Fruit fly (Drosophila melanogaster): ENCODE results near the gene CG7560.

The CG7560 gene

dm6 chr3L:11398484-11399088, 26.4 kb upstream of the CG7560 start (continued):
- TF ChIP-seq ci (GFP tag; IDR thresholded peaks at IDR 0.05), result 0 out of 3 replicates have a peak, but pooled peaks have one; percentile 53
- peak; percentile 79 for TF ChIP-seq CG11504 (tag; optimal IDR thresholded peaks at IDR 0.05)
- peak; percentile 43 for TF ChIP-seq CG10209 (GFP tag; optimal IDR thresholded peaks at IDR 0.05)
- TF ChIP-seq Sry-β (GFP tag; optimal IDR thresholded peaks at IDR 0.05), result no peak
- peak; percentile 77 for TF ChIP-seq CG8924 (tag; optimal IDR thresholded peaks at IDR 0.05)
- TF ChIP-seq CG18262 (tag; optimal IDR thresholded peaks at IDR 0.05), result peak; percentile 86
- no peak for TF ChIP-seq CrebB (tag; optimal IDR thresholded peaks at IDR 0.05)
- TF ChIP-seq twi (tag; optimal IDR thresholded peaks at IDR 0.05), result no peak
- TF ChIP-seq Mrtf (GFP tag; IDR thresholded peaks at IDR 0.05), result no peak
- TF ChIP-seq CG18599 (GFP tag; optimal IDR thresholded peaks at IDR 0.05), result peak; percentile 62
- no peak for TF ChIP-seq crc (GFP tag; optimal IDR thresholded peaks at IDR 0.05)
- no peak for TF ChIP-seq CG6654 (GFP tag; optimal IDR thresholded peaks at IDR 0.05)
- TF ChIP-seq CG3995 (GFP tag; optimal IDR thresholded peaks at IDR 0.05), result no peak
- TF ChIP-seq croc (GFP tag; conservative IDR thresholded peaks at IDR 0.05), result peak; percentile 44; the same call in 2 of the 3 replicates
- no peak for TF ChIP-seq CG11247 (GFP tag; IDR thresholded peaks at IDR 0.05)
- no peak for TF ChIP-seq CG8359 (GFP tag; optimal IDR thresholded peaks at IDR 0.05; ENCODE audit: borderline replicate concordance)
- TF ChIP-seq pita (GFP tag; optimal IDR thresholded peaks at IDR 0.05), result no peak
- TF ChIP-seq Adf1 (GFP tag; IDR thresholded peaks at IDR 0.05), result no peak
- TF ChIP-seq kni (GFP tag; optimal IDR thresholded peaks at IDR 0.05), result no peak
- TF ChIP-seq ftz-f1 (GFP tag; optimal IDR thresholded peaks at IDR 0.05), result no peak
- peak; percentile 13 for TF ChIP-seq CG15696 (tag; optimal IDR thresholded peaks at IDR 0.05)
- TF ChIP-seq Neu2 (GFP tag; optimal IDR thresholded peaks at IDR 0.05; ENCODE audit: borderline replicate concordance), result no peak
- TF ChIP-seq caup (GFP tag; optimal IDR thresholded peaks at IDR 0.05; ENCODE audit: severe bottlenecking), result peak; percentile 60
- TF ChIP-seq CG4360 (GFP tag; IDR thresholded peaks at IDR 0.05), result peak; percentile 60; the same call in 1 of the 2 replicates
- TF ChIP-seq Max (GFP tag; optimal IDR thresholded peaks at IDR 0.05), result no peak
- TF ChIP-seq CG30431 (GFP tag; optimal IDR thresholded peaks at IDR 0.05), result no peak
- peak; percentile 46 for TF ChIP-seq Oli (tag; optimal IDR thresholded peaks at IDR 0.05)
- TF ChIP-seq knrl (GFP tag; IDR thresholded peaks at IDR 0.05; ENCODE audit: partially characterized antibody), result no peak
- TF ChIP-seq Ptx1 (GFP tag; IDR thresholded peaks at IDR 0.05), result peak; percentile 57
- no peak for TF ChIP-seq CG15073 (GFP tag; optimal IDR thresholded peaks at IDR 0.05)
- TF ChIP-seq CG8944 (GFP tag; optimal IDR thresholded peaks at IDR 0.05), result no peak
- no peak for TF ChIP-seq tx (GFP tag; optimal IDR thresholded peaks at IDR 0.05)
- no peak for TF ChIP-seq Dip3 (GFP tag; optimal IDR thresholded peaks at IDR 0.05)
- no peak for TF ChIP-seq her (GFP tag; optimal IDR thresholded peaks at IDR 0.05)
- TF ChIP-seq CG32772 (GFP tag; IDR thresholded peaks at IDR 0.05), result no peak
- peak; percentile 87 for TF ChIP-seq CG17829 (tag; optimal IDR thresholded peaks at IDR 0.05)
- peak; percentile 63 for TF ChIP-seq dmrt11E (tag; optimal IDR thresholded peaks at IDR 0.05)
- TF ChIP-seq NC2α (GFP tag; optimal IDR thresholded peaks at IDR 0.05), result no peak
- TF ChIP-seq onecut (GFP tag; IDR thresholded peaks at IDR 0.05), result no peak
- TF ChIP-seq NFAT (GFP tag; IDR thresholded peaks at IDR 0.05), result no peak
- TF ChIP-seq jigr1 (GFP tag; IDR thresholded peaks at IDR 0.05), result no peak
- no peak for TF ChIP-seq nau (GFP tag; optimal IDR thresholded peaks at IDR 0.05)
- peak; percentile 29 for TF ChIP-seq tin (GFP tag; optimal IDR thresholded peaks at IDR 0.05)
- peak; percentile 56 for TF ChIP-seq Dek (tag; optimal IDR thresholded peaks at IDR 0.05)
- TF ChIP-seq psq (GFP tag; optimal IDR thresholded peaks at IDR 0.05), result no peak
- TF ChIP-seq CG14441 (GFP tag; IDR thresholded peaks at IDR 0.05), result no peak
- TF ChIP-seq CG6854 (GFP tag; optimal IDR thresholded peaks at IDR 0.05), result peak; percentile 1
- TF ChIP-seq ase (GFP tag; IDR thresholded peaks at IDR 0.05), result no peak
- no peak for TF ChIP-seq CG3163 (GFP tag; optimal IDR thresholded peaks at IDR 0.05)
- peak; percentile 34 for TF ChIP-seq CG13296 (GFP tag; optimal IDR thresholded peaks at IDR 0.05)
